Worm (Caenorhabditis elegans): ENCODE measurements around the gene cyp-34A9.
A peak's percentile ranks its signal among the peaks of the same experiment; 100 is the strongest.

Gene cyp-34A9

DNA sequence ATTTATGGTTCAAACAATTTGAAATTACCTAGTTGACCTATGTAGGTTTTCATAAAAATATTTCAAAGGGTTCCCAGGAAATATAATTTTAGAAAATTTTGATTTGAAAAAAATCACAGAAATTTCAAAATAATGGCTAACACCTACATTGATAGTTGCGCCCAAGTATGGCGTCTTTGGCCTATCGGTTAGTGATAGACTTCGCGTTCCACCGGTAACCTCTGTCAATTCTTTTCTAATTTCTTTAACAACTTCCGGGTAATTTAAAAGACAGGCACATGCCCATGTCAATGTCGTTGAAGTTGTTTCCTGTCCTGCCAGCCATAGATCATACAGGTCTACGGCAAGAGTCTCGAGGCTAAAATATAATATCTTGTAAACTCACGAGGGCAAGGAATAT, 1.4 kb downstream of the cyp-34A9 start:
- peak in 1 of 2 experiments; percentile 95 for TF ChIP-seq unc-62 (GFP tag; optimal IDR thresholded peaks at IDR 0.05 in 1 of 2)
- TF ChIP-seq unc-62 (tag; optimal IDR thresholded peaks at IDR 0.05): no peak
- no peak for TF ChIP-seq nhr-10 (tag; optimal IDR thresholded peaks at IDR 0.05)

DNA sequence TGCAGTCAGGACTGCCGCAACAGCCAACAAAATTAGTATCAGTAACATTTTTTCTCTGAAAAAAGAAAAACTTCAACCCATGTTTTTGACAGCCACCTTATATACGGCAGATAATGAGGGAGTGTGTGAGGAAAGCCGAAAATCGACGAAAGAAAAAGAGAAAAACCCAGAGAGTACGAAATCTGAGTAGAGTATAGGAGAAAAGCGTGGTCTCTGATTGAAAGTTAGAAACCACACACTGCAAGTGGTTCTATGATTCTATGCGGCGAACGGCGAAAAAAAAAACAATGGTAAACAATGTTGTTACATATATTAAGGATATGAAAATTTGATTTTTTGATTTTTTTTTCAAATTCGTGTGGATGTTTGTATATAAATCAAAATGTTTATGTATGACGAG, 2.6 kb downstream of the cyp-34A9 start, which contains the start of gene cyp-34A8:
Gene cyp-34A8 (minus strand): TSS at position 62 of the 400 bp plus-strand sequence.
- TF ChIP-seq nhr-28 (tag; optimal IDR thresholded peaks at IDR 0.05): peak; percentile 79
- TF ChIP-seq fkh-10 (GFP tag; optimal IDR thresholded peaks at IDR 0.05): no peak
- TF ChIP-seq nhr-77 (tag; optimal IDR thresholded peaks at IDR 0.05): peak; percentile 84
- no peak for TF ChIP-seq daf-16 (GFP tag; optimal IDR thresholded peaks at IDR 0.05)
- TF ChIP-seq daf-16 (tag; optimal IDR thresholded peaks at IDR 0.05): peak; percentile 2
- TF ChIP-seq T26A8.4 (GFP tag; IDR thresholded peaks at IDR 0.05): no peak
- peak; percentile 52; the same call in 1 of the 2 replicates for TF ChIP-seq dmd-6 (GFP tag; IDR thresholded peaks at IDR 0.05)
- TF ChIP-seq hlh-11 (tag; optimal IDR thresholded peaks at IDR 0.05): peak; percentile 4
- TF ChIP-seq lin-13 (GFP tag; optimal IDR thresholded peaks at IDR 0.05): no peak
- peak in 1 of 2 experiments; percentile 24 for TF ChIP-seq mdl-1 (tag; optimal IDR thresholded peaks at IDR 0.05)
- no peak for TF ChIP-seq egl-27 (tag; optimal IDR thresholded peaks at IDR 0.05)
- no peak for TF ChIP-seq hlh-30 (tag; optimal IDR thresholded peaks at IDR 0.05; ENCODE audit: insufficient read depth)
- TF ChIP-seq nhr-102 (tag; optimal IDR thresholded peaks at IDR 0.05): peak; percentile 24
- no peak for TF ChIP-seq mxl-2 (GFP tag; conservative IDR thresholded peaks at IDR 0.05)
- peak; percentile 57 for TF ChIP-seq dve-1 (tag; optimal IDR thresholded peaks at IDR 0.05; ENCODE audit: insufficient read depth)

DNA sequence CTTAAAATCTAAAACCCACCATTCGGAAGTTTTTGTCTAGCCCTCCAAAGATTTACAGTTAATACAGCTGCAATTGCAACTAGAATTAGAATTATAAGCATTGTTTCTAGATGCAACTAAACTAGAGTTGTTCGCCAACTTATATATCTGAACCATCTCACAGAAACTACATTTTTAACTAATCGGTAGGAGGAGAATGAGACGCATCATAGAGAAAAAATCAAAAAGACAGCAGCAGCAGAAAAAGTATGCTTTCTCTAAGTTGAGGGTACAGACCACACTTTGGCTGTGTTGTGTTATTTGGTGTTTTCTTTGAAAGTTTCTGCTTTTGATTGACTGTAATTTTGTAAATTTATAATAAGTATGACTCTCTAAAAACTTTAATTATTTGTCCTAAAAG, 6.6 kb downstream of the cyp-34A9 start, which contains the start of gene cyp-34A7:
Gene cyp-34A7 (minus strand): TSS at position 101 of the 400 bp plus-strand sequence.
- peak; percentile 42 for TF ChIP-seq nhr-28 (tag; optimal IDR thresholded peaks at IDR 0.05)
- TF ChIP-seq ceh-82 (tag; optimal IDR thresholded peaks at IDR 0.05): no peak
- no peak for TF ChIP-seq ztf-7 (tag; optimal IDR thresholded peaks at IDR 0.05)
- no peak for TF ChIP-seq daf-16 (GFP tag; optimal IDR thresholded peaks at IDR 0.05)
- no peak for TF ChIP-seq daf-16 (tag; optimal IDR thresholded peaks at IDR 0.05)
- no peak for TF ChIP-seq set-16 (GFP tag; IDR thresholded peaks at IDR 0.05)
- TF ChIP-seq spr-1 (tag; optimal IDR thresholded peaks at IDR 0.05): no peak

DNA sequence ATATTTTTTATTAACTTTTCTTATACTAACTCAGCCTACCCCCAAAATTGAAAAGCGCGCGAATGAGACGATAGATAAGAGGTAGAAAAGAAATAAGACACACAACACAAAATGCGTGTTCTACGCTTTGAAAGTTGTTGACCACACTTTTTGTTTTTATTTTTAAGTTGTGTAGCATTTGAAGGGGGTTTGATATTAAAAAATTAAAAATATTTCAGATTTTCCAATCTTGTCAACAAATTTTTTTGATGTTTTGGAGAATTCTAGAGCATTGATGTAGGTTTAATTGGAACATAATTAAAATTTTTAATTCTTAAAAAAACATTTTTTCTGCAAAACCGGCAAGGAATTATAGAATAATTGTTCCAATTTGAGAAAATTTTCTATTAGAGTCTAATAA, 9.1 kb downstream of the cyp-34A9 start, which contains the start of gene cyp-34A6:
Gene cyp-34A6 (minus strand): TSS at position 101 of the 400 bp plus-strand sequence.
- TF ChIP-seq zip-2 (tag; optimal IDR thresholded peaks at IDR 0.05) (no peak), daf-16 (GFP tag; optimal IDR thresholded peaks at IDR 0.05) (no peak), daf-16 (tag; optimal IDR thresholded peaks at IDR 0.05) (peak; percentile 49), nhr-41 (GFP tag; IDR thresholded peaks at IDR 0.05) (no peak), php-3 (GFP tag; IDR thresholded peaks at IDR 0.05) (no peak), zfp-2 (tag; optimal IDR thresholded peaks at IDR 0.05) (no peak), unc-62 (GFP tag; optimal IDR thresholded peaks at IDR 0.05 in 1 of 2) (no peak), unc-62 (tag; optimal IDR thresholded peaks at IDR 0.05) (no peak)

DNA sequence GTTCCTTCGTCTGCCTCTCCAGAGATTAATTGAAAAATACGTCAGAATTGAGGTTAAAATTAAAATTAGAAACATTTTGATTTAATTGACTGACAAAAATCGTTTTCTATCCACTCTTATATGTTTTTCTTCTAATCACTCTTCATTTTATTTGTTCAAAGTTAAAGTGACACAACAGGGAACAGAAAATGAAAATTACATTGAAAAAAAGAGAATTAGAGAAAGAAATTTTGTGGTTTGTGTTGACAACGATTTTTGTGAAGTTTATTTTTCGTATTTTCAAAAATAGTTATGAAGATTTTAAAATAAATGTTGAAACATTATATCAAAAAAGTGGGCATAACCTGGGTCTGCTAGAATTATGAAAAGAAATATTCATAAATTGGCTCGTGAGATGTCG, 12.7 kb downstream of the cyp-34A9 start, which contains the start of gene cyp-34A5:
Gene cyp-34A5 (minus strand): TSS at position 101 of the 400 bp plus-strand sequence.
- peak; percentile 49 for TF ChIP-seq nhr-28 (tag; optimal IDR thresholded peaks at IDR 0.05)
- TF ChIP-seq nhr-111 (GFP tag; optimal IDR thresholded peaks at IDR 0.05): no peak

DNA sequence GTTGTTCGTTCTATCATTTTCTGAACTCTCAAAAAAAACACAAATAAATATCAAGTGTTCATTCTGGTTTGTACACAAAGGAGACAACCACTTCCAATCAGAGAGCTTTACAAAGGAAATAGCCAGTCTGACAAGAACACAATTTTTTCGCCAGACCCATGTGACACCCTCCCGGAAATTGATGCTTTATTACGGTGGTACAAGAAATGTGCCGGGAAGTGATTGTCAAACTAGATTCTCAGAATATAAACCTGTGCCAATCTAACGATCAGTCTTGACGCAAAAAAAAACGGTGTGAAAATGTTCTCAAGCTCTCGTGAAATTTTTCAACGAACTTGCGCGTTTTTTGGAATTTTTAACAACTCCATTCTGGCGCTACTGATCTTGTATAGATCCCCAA, 16.6 kb downstream of the cyp-34A9 start, which contains the start of gene str-247:
Gene str-247 (plus strand): TSS at position 301 of the 400 bp plus-strand sequence.
- no peak for TF ChIP-seq hmg-1.1 (GFP tag; IDR thresholded peaks at IDR 0.05)
- TF ChIP-seq dmd-9 (GFP tag; IDR thresholded peaks at IDR 0.05): no peak
- TF ChIP-seq ceh-82 (tag; optimal IDR thresholded peaks at IDR 0.05): no peak
- no peak for TF ChIP-seq set-16 (GFP tag; IDR thresholded peaks at IDR 0.05)
- TF ChIP-seq rbr-2 (tag; optimal IDR thresholded peaks at IDR 0.05): no peak
- no peak for TF ChIP-seq zag-1 (tag; optimal IDR thresholded peaks at IDR 0.05)
- TF ChIP-seq F37D6.2 (tag; optimal IDR thresholded peaks at IDR 0.05): no peak
- TF ChIP-seq hlh-30 (tag; optimal IDR thresholded peaks at IDR 0.05; ENCODE audit: insufficient read depth): no peak
- no peak for TF ChIP-seq mxl-3 (GFP tag; optimal IDR thresholded peaks at IDR 0.05)
- TF ChIP-seq F49E8.2 (tag; optimal IDR thresholded peaks at IDR 0.05; ENCODE audit: borderline replicate concordance): no peak
- TF ChIP-seq hif-1 (tag; optimal IDR thresholded peaks at IDR 0.05): no peak
- TF ChIP-seq unc-39 (tag; optimal IDR thresholded peaks at IDR 0.05): no peak
- TF ChIP-seq vab-7 (GFP tag; IDR thresholded peaks at IDR 0.05): no peak
- TF ChIP-seq ztf-11 (tag; optimal IDR thresholded peaks at IDR 0.05): no peak
- TF ChIP-seq jun-1 (tag; optimal IDR thresholded peaks at IDR 0.05): no peak
- TF ChIP-seq nhr-41 (GFP tag; IDR thresholded peaks at IDR 0.05): no peak
- TF ChIP-seq lin-29 (GFP tag; IDR thresholded peaks at IDR 0.05): no peak

Measured in whole organism, L4 larva.